Fruit fly (Drosophila melanogaster): Measurements from ENCODE around the gene Atg8a.
A peak's percentile ranks its signal among the peaks of the same experiment; 100 is the strongest.

Gene Atg8a

DNA sequence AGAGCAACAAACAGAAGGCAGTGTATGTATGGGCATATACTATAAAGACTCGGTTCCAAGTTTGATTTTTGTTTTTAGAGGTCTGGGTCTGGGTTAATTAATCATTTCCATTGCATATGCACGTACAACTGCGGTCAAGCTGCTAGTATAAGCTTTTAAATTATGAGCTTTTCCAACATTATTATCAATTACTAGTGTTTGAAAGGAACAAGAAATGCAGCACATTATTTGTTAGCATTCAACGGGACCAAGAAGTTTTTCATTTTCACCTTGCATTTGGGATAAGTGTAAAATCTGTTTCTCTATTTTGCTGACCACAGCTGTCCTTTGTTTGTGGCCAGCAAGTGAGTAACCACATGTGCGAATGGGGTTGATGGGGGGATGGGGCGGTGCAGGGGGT, 50.3 kb downstream of the Atg8a start (continued):
- TF ChIP-seq CG8290 (GFP tag; optimal IDR thresholded peaks at IDR 0.05) (no peak), CG8290 (tag; optimal IDR thresholded peaks at IDR 0.05) (peak in 1 of 2 experiments; percentile 5), mam (GFP tag; optimal IDR thresholded peaks at IDR 0.05) (peak; percentile 19), jigr1 (GFP tag; IDR thresholded peaks at IDR 0.05) (no peak), H2.0 (GFP tag; IDR thresholded peaks at IDR 0.05) (0 out of 2 replicates have a peak, but pooled peaks have one; percentile 6), lmd (GFP tag; IDR thresholded peaks at IDR 0.05) (peak; percentile 44; the same call in 1 of the 2 replicates), odd (GFP tag; optimal IDR thresholded peaks at IDR 0.05) (no peak), vvl (GFP tag; IDR thresholded peaks at IDR 0.05) (peak; percentile 78), CG17912 (GFP tag; optimal IDR thresholded peaks at IDR 0.05) (no peak), Ada2b (GFP tag; IDR thresholded peaks at IDR 0.05) (peak; percentile 45), pan (optimal IDR thresholded peaks at IDR 0.05) (no peak), pan (GFP tag; optimal IDR thresholded peaks at IDR 0.05 in 1 of 2, IDR thresholded peaks at IDR 0.05 in 1 of 2) (peak in 1 of 2 experiments; percentile 49), sd (tag; optimal IDR thresholded peaks at IDR 0.05) (no peak), Blimp-1 (GFP tag; optimal IDR thresholded peaks at IDR 0.05) (peak; percentile 28), CG4730 (GFP tag; IDR thresholded peaks at IDR 0.05) (peak; percentile 29; the same call in 1 of the 2 replicates), sob (GFP tag; IDR thresholded peaks at IDR 0.05) (peak; percentile 45; the same call in 1 of the 2 replicates), Hr78 (GFP tag; optimal IDR thresholded peaks at IDR 0.05) (peak in 1 of 2 experiments; percentile 34), CG6654 (GFP tag; optimal IDR thresholded peaks at IDR 0.05) (no peak), zfh1 (GFP tag; IDR thresholded peaks at IDR 0.05) (peak; percentile 51; the same call in 1 of the 3 replicates), org-1 (GFP tag; optimal IDR thresholded peaks at IDR 0.05) (peak; percentile 43), Oaz (GFP tag; IDR thresholded peaks at IDR 0.05) (peak; percentile 18; the same call in 1 of the 2 replicates), eve (GFP tag; optimal IDR thresholded peaks at IDR 0.05) (peak in 1 of 2 experiments; percentile 54), CG8924 (tag; optimal IDR thresholded peaks at IDR 0.05) (peak; percentile 31), ewg (GFP tag; optimal IDR thresholded peaks at IDR 0.05) (peak; percentile 12), CG14965 (GFP tag; optimal IDR thresholded peaks at IDR 0.05; ENCODE audit: borderline replicate concordance) (no peak), CG10209 (GFP tag; optimal IDR thresholded peaks at IDR 0.05) (peak; percentile 40), bsh (GFP tag; optimal IDR thresholded peaks at IDR 0.05) (peak in 1 of 2 experiments; percentile 32), chinmo (GFP tag; IDR thresholded peaks at IDR 0.05; ENCODE audit: partially characterized antibody) (0 out of 4 replicates have a peak, but pooled peaks have one; percentile 24), CG1603 (tag; optimal IDR thresholded peaks at IDR 0.05) (peak; percentile 49), Doc2 (GFP tag; IDR thresholded peaks at IDR 0.05) (no peak), CG31388 (GFP tag; optimal IDR thresholded peaks at IDR 0.05) (no peak), pho (GFP tag; optimal IDR thresholded peaks at IDR 0.05) (no peak), phol (tag; optimal IDR thresholded peaks at IDR 0.05) (peak; percentile 53), gce (GFP tag; IDR thresholded peaks at IDR 0.05) (0 out of 3 replicates have a peak, but pooled peaks have one; percentile 28), tap (tag; optimal IDR thresholded peaks at IDR 0.05) (peak; percentile 44), lab (GFP tag; optimal IDR thresholded peaks at IDR 0.05) (peak; percentile 49), CG31441 (GFP tag; IDR thresholded peaks at IDR 0.05) (peak; percentile 65), fd96Cb (tag; optimal IDR thresholded peaks at IDR 0.05) (peak; percentile 46), CG10959 (GFP tag; IDR thresholded peaks at IDR 0.05) (no peak), sens (GFP tag) (peak; percentile 71), CG2199 (GFP tag; IDR thresholded peaks at IDR 0.05) (no peak), CG10267 (tag; optimal IDR thresholded peaks at IDR 0.05) (peak; percentile 11), CG12659 (GFP tag; optimal IDR thresholded peaks at IDR 0.05) (peak; percentile 9), esg (GFP tag; conservative IDR thresholded peaks at IDR 0.05) (peak; percentile 50; the same call in 1 of the 2 replicates), ci (GFP tag; IDR thresholded peaks at IDR 0.05) (peak; percentile 74; the same call in 2 of the 3 replicates), CG11696 (GFP tag; IDR thresholded peaks at IDR 0.05) (peak; percentile 74), Xbp1 (GFP tag; optimal IDR thresholded peaks at IDR 0.05) (peak; percentile 43), CG15514 (GFP tag; optimal IDR thresholded peaks at IDR 0.05) (peak; percentile 24), E2f1 (GFP tag; IDR thresholded peaks at IDR 0.05) (0 out of 2 replicates have a peak, but pooled peaks have one; percentile 12), CG14441 (GFP tag; IDR thresholded peaks at IDR 0.05) (peak; percentile 58)
